Fruit fly (Drosophila melanogaster) whole organism, embryonic: ENCODE results near the gene CG16957.

Source experiments
- ATbp ChIP-seq: fragments of 200-800 bp; sonication (Bioruptor generic); optimal IDR thresholded peaks from 2 replicates; lab custom pipeline; 2017; ENCODE audit warnings: missing biosample characterization, mild to moderate bottlenecking, missing genetic modification characterization, missing genetic modification reagents
- B-H2 ChIP-seq: fragments of 200-800 bp; sonication (Bioruptor generic); optimal IDR thresholded peaks from 2 replicates; lab custom pipeline; 2018; ENCODE audit warnings: missing biosample characterization, mild to moderate bottlenecking, missing genetic modification characterization
- CG10565 ChIP-seq: fragments of 200-800 bp; sonication (Bioruptor generic); optimal IDR thresholded peaks from 3 replicates; lab custom pipeline; 2016; ENCODE audit warnings: missing biosample characterization, mild to moderate bottlenecking, missing genetic modification characterization
- CG11695 ChIP-seq: fragments of 200-800 bp; sonication (Bioruptor generic); IDR thresholded peaks from 3 replicates; pipeline ENCODE4 v1.3.6; 2022; ENCODE audit warnings: missing biosample characterization, missing genetic modification characterization
- CG12104 ChIP-seq: fragments of 200-800 bp; sonication (Bioruptor generic); optimal IDR thresholded peaks from 3 replicates; lab custom pipeline; 2016; ENCODE audit warnings: missing biosample characterization, missing genetic modification characterization
- CG12744 ChIP-seq: fragments of 200-800 bp; sonication (Bioruptor generic); optimal IDR thresholded peaks from 2 replicates; lab custom pipeline; 2016; ENCODE audit warnings: missing biosample characterization, missing genetic modification characterization
- CG12769 ChIP-seq: fragments of 200-800 bp; sonication (Bioruptor generic); optimal IDR thresholded peaks from 2 replicates; lab custom pipeline; 2019; ENCODE audit warnings: missing biosample characterization, mild to moderate bottlenecking, missing genetic modification characterization, moderate library complexity
- CG13296 ChIP-seq: fragments of 200-800 bp; sonication (Bioruptor generic); optimal IDR thresholded peaks from 3 replicates; lab custom pipeline; 2018; ENCODE audit warnings: missing biosample characterization, mild to moderate bottlenecking, missing genetic modification characterization
- CG13624 ChIP-seq: fragments of 200-800 bp; sonication (Bioruptor generic); optimal IDR thresholded peaks from 2 replicates; lab custom pipeline; 2016; ENCODE audit warnings: missing biosample characterization, missing genetic modification characterization
- CG14860 ChIP-seq: fragments of 200-800 bp; sonication (Bioruptor generic); IDR thresholded peaks from 3 replicates; pipeline ENCODE4 v1.3.6; 2022; ENCODE audit warnings: missing biosample characterization, missing genetic modification characterization; ENCODE audit not compliant: partially characterized antibody
- CG15269 ChIP-seq: fragments of 200-800 bp; sonication (Bioruptor generic); optimal IDR thresholded peaks from 2 replicates; lab custom pipeline; 2018; ENCODE audit warnings: missing biosample characterization, mild to moderate bottlenecking, missing genetic modification characterization, moderate library complexity
- CG1603 ChIP-seq: fragments of 200-800 bp; sonication (Bioruptor generic); optimal IDR thresholded peaks from 2 replicates; lab custom pipeline; 2019; ENCODE audit warnings: missing biosample characterization, mild to moderate bottlenecking, missing genetic modification characterization, moderate library complexity
- CG18262 ChIP-seq: fragments of 200-800 bp; optimal IDR thresholded peaks from 3 replicates; lab custom pipeline; 2019; ENCODE audit warnings: missing biosample characterization, mild to moderate bottlenecking, missing genetic modification characterization, moderate library complexity
- CG18476 ChIP-seq: fragments of 200-800 bp; sonication (Bioruptor generic); optimal IDR thresholded peaks from 2 replicates; lab custom pipeline; 2016; ENCODE audit warnings: missing biosample characterization, mild to moderate bottlenecking, missing genetic modification characterization
- CG4854 ChIP-seq: fragments of 200-800 bp; sonication (Bioruptor generic); optimal IDR thresholded peaks from 2 replicates; lab custom pipeline; 2016; ENCODE audit warnings: missing biosample characterization, missing genetic modification characterization, inconsistent platforms
- CG5180 ChIP-seq: fragments of 200-800 bp; sonication (Bioruptor generic); optimal IDR thresholded peaks from 3 replicates; lab custom pipeline; 2017; ENCODE audit warnings: missing biosample characterization, missing genetic modification characterization, mild to moderate bottlenecking, moderate library complexity, missing genetic modification reagents
- CG7786 ChIP-seq: fragments of 200-800 bp; sonication (Bioruptor generic); optimal IDR thresholded peaks from 2 replicates; lab custom pipeline; 2016; ENCODE audit warnings: missing biosample characterization, missing genetic modification characterization
- CG9797 ChIP-seq: fragments of 200-800 bp; sonication (Bioruptor generic); optimal IDR thresholded peaks from 3 replicates; lab custom pipeline; 2018; ENCODE audit warnings: missing biosample characterization, mild to moderate bottlenecking, missing genetic modification characterization
- D ChIP-seq, 2 experiments: fragments of 200-800 bp in 1 of 2; fragments of >200 bp in 1 of 2; sonication (Bioruptor generic) in 1 of 2; optimal IDR thresholded peaks; 2 replicates in 1 of 2; 3 replicates in 1 of 2; lab custom pipeline; 2017; ENCODE audit warnings: mild to moderate bottlenecking in 1 of 2, missing biosample characterization in 1 of 2, missing genetic modification characterization in 1 of 2, missing genetic modification reagents in 1 of 2
- Dp ChIP-seq: fragments of 200-800 bp; sonication (Bioruptor generic); optimal IDR thresholded peaks from 2 replicates; lab custom pipeline; 2018; ENCODE audit warnings: missing biosample characterization, mild to moderate bottlenecking, missing genetic modification characterization, moderate library complexity
- E2f2 ChIP-seq: fragments of 200-800 bp; sonication (Bioruptor generic); IDR thresholded peaks from 2 replicates; pipeline ENCODE4 v1.3.6; 2022; ENCODE audit warnings: missing biosample characterization, missing genetic modification characterization
- Gsc ChIP-seq: fragments of 200-800 bp; sonication (Bioruptor generic); IDR thresholded peaks from 2 replicates; pipeline ENCODE4 v1.3.6; 2022; ENCODE audit warnings: missing biosample characterization, missing genetic modification characterization
- Jarid2 ChIP-seq: fragments of 200-800 bp; sonication (Bioruptor generic); optimal IDR thresholded peaks from 3 replicates; lab custom pipeline; 2017; ENCODE audit warnings: mild to moderate bottlenecking, missing biosample characterization, missing genetic modification reagents, missing genetic modification characterization
- Myb ChIP-seq: fragments of 200-800 bp; sonication (Bioruptor generic); optimal IDR thresholded peaks from 2 replicates; lab custom pipeline; 2016; ENCODE audit warnings: missing biosample characterization, missing genetic modification characterization
- NFAT ChIP-seq: fragments of 200-800 bp; sonication (Bioruptor generic); IDR thresholded peaks from 2 replicates; pipeline ENCODE4 v1.3.6; 2022; ENCODE audit warnings: missing biosample characterization, missing genetic modification characterization
- Rx ChIP-seq: fragments of 200-800 bp; sonication (Bioruptor generic); IDR thresholded peaks from 2 replicates; pipeline ENCODE4 v1.3.6; 2022; ENCODE audit warnings: missing biosample characterization, missing genetic modification characterization
- Side ChIP-seq: fragments of 200-800 bp; sonication (Bioruptor generic); optimal IDR thresholded peaks from 2 replicates; lab custom pipeline; 2016; ENCODE audit warnings: missing biosample characterization, missing genetic modification characterization
- Six4 ChIP-seq: fragments of 200-800 bp; sonication (Bioruptor generic); optimal IDR thresholded peaks from 2 replicates; lab custom pipeline; 2016; ENCODE audit warnings: missing biosample characterization, missing genetic modification characterization
- Xrp1 ChIP-seq: fragments of 200-800 bp; sonication (Bioruptor generic); IDR thresholded peaks from 2 replicates; pipeline ENCODE4 v1.3.6; 2022; ENCODE audit warnings: missing biosample characterization, missing genetic modification characterization
- ab ChIP-seq: fragments of 200-800 bp; sonication (Bioruptor generic); optimal IDR thresholded peaks from 2 replicates; lab custom pipeline; 2016; ENCODE audit warnings: missing biosample characterization, missing genetic modification characterization
- btn ChIP-seq: fragments of 200-800 bp; sonication (Bioruptor generic); optimal IDR thresholded peaks from 2 replicates; lab custom pipeline; 2016; ENCODE audit warnings: missing biosample characterization, missing genetic modification characterization
- cg ChIP-seq: fragments of 200-800 bp; sonication (Bioruptor generic); optimal IDR thresholded peaks from 3 replicates; lab custom pipeline; 2019; ENCODE audit warnings: missing biosample characterization, mild to moderate bottlenecking, missing genetic modification characterization, moderate library complexity
- chn ChIP-seq: fragments of 200-800 bp; sonication (Bioruptor generic); optimal IDR thresholded peaks from 2 replicates; lab custom pipeline; 2016; ENCODE audit warnings: missing biosample characterization, missing genetic modification characterization
- ci ChIP-seq: fragments of 200-800 bp; sonication (Bioruptor generic); IDR thresholded peaks from 3 replicates; pipeline ENCODE4 v1.3.6; 2022; ENCODE audit warnings: missing biosample characterization, missing genetic modification characterization
- disco-r ChIP-seq: fragments of 200-800 bp; sonication (Bioruptor generic); optimal IDR thresholded peaks from 2 replicates; lab custom pipeline; 2016; ENCODE audit warnings: missing biosample characterization, missing genetic modification characterization
- dm ChIP-seq: fragments of 200-800 bp; sonication (Bioruptor generic); optimal IDR thresholded peaks from 3 replicates; lab custom pipeline; 2016; ENCODE audit warnings: missing biosample characterization, missing genetic modification characterization
- fru ChIP-seq: fragments of >200 bp; optimal IDR thresholded peaks from 2 replicates; lab custom pipeline; 2017
- ftz-f1 ChIP-seq: fragments of 200-800 bp; sonication (Bioruptor generic); optimal IDR thresholded peaks from 2 replicates; lab custom pipeline; 2016; ENCODE audit warnings: missing biosample characterization, missing genetic modification characterization
- gcm2 ChIP-seq: fragments of 200-800 bp; sonication (Bioruptor generic); optimal IDR thresholded peaks from 2 replicates; lab custom pipeline; 2016; ENCODE audit warnings: missing biosample characterization, missing genetic modification characterization
- grn ChIP-seq: fragments of 200-800 bp; sonication (Bioruptor generic); optimal IDR thresholded peaks from 3 replicates; lab custom pipeline; 2017; ENCODE audit warnings: missing biosample characterization, missing genetic modification characterization
- hbn ChIP-seq: fragments of 200-800 bp; sonication (Bioruptor generic); IDR thresholded peaks from 2 replicates; pipeline ENCODE4 v1.3.6; 2022; ENCODE audit warnings: missing biosample characterization, missing genetic modification characterization; ENCODE audit not compliant: partially characterized antibody
- hkb ChIP-seq, 2 experiments: fragments of 200-800 bp in 1 of 2; fragments of >200 bp in 1 of 2; sonication (Bioruptor generic) in 1 of 2; IDR thresholded peaks in 1 of 2; optimal IDR thresholded peaks in 1 of 2; 2 replicates each; pipeline versions ENCODE4 v1.3.6 to Lab custom; 2017 to 2022; ENCODE audit warnings: missing biosample characterization in 1 of 2, missing genetic modification characterization in 1 of 2
- hth ChIP-seq: fragments of >200 bp; optimal IDR thresholded peaks from 2 replicates; lab custom pipeline; 2017; ENCODE audit warnings: inconsistent platforms
- kni ChIP-seq: fragments of 200-800 bp; sonication (Bioruptor generic); optimal IDR thresholded peaks from 3 replicates; lab custom pipeline; 2017; ENCODE audit warnings: mild to moderate bottlenecking, missing biosample characterization, missing genetic modification reagents, missing genetic modification characterization
- lbe ChIP-seq: fragments of 200-800 bp; sonication (Bioruptor generic); optimal IDR thresholded peaks from 2 replicates; lab custom pipeline; 2016; ENCODE audit warnings: missing biosample characterization, mild to moderate bottlenecking, missing genetic modification characterization
- row ChIP-seq: fragments of 200-800 bp; sonication (Bioruptor generic); IDR thresholded peaks from 3 replicates; pipeline ENCODE4 v1.3.6; 2022; ENCODE audit warnings: missing biosample characterization, missing genetic modification characterization
- salm ChIP-seq: fragments of 200-800 bp; sonication (Bioruptor generic); optimal IDR thresholded peaks from 2 replicates; lab custom pipeline; 2018; ENCODE audit warnings: missing biosample characterization, mild to moderate bottlenecking, missing genetic modification characterization
- stwl ChIP-seq: fragments of 200-800 bp; sonication (Bioruptor generic); optimal IDR thresholded peaks from 3 replicates; lab custom pipeline; 2018; ENCODE audit warnings: missing biosample characterization, mild to moderate bottlenecking, missing genetic modification characterization, moderate library complexity
- trem ChIP-seq: fragments of 200-800 bp; optimal IDR thresholded peaks from 3 replicates; lab custom pipeline; 2019; ENCODE audit warnings: missing biosample characterization, mild to moderate bottlenecking, missing genetic modification characterization, moderate library complexity
- ttk ChIP-seq: fragments of 200-800 bp; sonication (Bioruptor generic); IDR thresholded peaks from 2 replicates; pipeline ENCODE4 v2.1.2; 2022; ENCODE audit warnings: missing biosample characterization, missing genetic modification characterization
- unpg ChIP-seq: fragments of 200-800 bp; sonication (Bioruptor generic); optimal IDR thresholded peaks from 3 replicates; lab custom pipeline; 2018; ENCODE audit warnings: missing biosample characterization, mild to moderate bottlenecking, missing genetic modification characterization, moderate library complexity
- vvl ChIP-seq: fragments of 200-800 bp; sonication (Bioruptor generic); IDR thresholded peaks from 2 replicates; pipeline ENCODE4 v1.3.6; 2022; ENCODE audit warnings: missing biosample characterization, missing genetic modification characterization

CG16957 gene

DNA sequence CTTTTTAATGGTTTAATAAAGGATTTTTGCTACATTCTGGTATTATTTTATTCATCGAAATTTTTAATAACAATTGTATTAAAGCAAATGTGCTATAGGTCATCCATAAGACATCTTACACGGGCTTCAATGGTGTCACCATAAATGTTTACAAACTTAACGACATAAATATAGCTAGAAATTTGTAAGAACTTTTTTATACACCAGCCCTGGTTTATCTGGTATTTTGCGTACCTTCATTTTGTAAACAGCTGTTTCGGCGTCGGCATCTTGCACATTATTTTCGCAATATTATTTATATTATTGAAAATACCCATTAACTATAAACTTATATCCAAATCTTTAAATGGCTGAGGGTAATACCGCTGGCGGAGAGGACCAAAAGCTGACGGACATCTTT, 28.6 kb downstream of the CG16957 start, which contains the start of gene Tap42 (continued):
- TF ChIP-seq CG13624 (GFP tag; lab: Kevin White, UChicago) (no peak), lbe (GFP tag; lab: Kevin White, UChicago) (no peak), Six4 (GFP tag; lab: Kevin White, UChicago) (no peak), CG12104 (GFP tag; lab: Kevin White, UChicago) (no peak), hbn (GFP tag; lab: Robert Waterston, UW) (no peak), Xrp1 (0 out of 2 replicates have a peak, but pooled peaks have one; percentile 12), dm (GFP tag; lab: Kevin White, UChicago) (no peak), ab (no peak), Jarid2 (no peak), D (optimal IDR thresholded peaks at IDR 0.05; lab: Kevin White, UChicago) (no peak), D (GFP tag; optimal IDR thresholded peaks at IDR 0.05; lab: Kevin White, UChicago) (no peak), CG18476 (GFP tag; lab: Kevin White, UChicago) (no peak), CG1603 (tag; lab: Kevin White, UChicago) (no peak), row (GFP tag; lab: Robert Waterston, UW) (peak; percentile 71), Side (GFP tag; lab: Kevin White, UChicago) (no peak), hkb (optimal IDR thresholded peaks at IDR 0.05; lab: Kevin White, UChicago) (no peak), hkb (GFP tag; IDR thresholded peaks at IDR 0.05; lab: Robert Waterston, UW) (peak; percentile 30; the same call in 1 of the 2 replicates), CG12769 (tag; lab: Kevin White, UChicago) (no peak), fru (lab: Kevin White, UChicago) (no peak), ATbp (GFP tag; lab: Kevin White, UChicago) (no peak), CG4854 (GFP tag; lab: Kevin White, UChicago) (no peak), CG5180 (no peak), stwl (tag; lab: Kevin White, UChicago) (peak; percentile 27), btn (no peak), ftz-f1 (GFP tag; lab: Kevin White, UChicago) (no peak), CG10565 (GFP tag; lab: Kevin White, UChicago) (no peak), trem (tag; lab: Kevin White, UChicago) (peak; percentile 22), gcm2 (GFP tag; lab: Kevin White, UChicago) (no peak), CG7786 (GFP tag; lab: Kevin White, UChicago) (no peak), vvl (GFP tag; lab: Robert Waterston, UW) (no peak), NFAT (GFP tag; lab: Robert Waterston, UW) (no peak), CG9797 (GFP tag; lab: Kevin White, UChicago) (no peak), E2f2 (peak; percentile 28), CG14860 (no peak), ci (GFP tag; lab: Robert Waterston, UW) (no peak), B-H2 (GFP tag; lab: Kevin White, UChicago) (peak; percentile 26), chn (GFP tag; lab: Kevin White, UChicago) (no peak), salm (tag; lab: Kevin White, UChicago) (no peak), ttk (GFP tag; lab: Robert Waterston, UW) (no peak), CG11695 (GFP tag; lab: Robert Waterston, UW) (no peak), Gsc (no peak), unpg (GFP tag; lab: Kevin White, UChicago) (no peak), Myb (GFP tag; lab: Kevin White, UChicago) (no peak), grn (GFP tag; lab: Kevin White, UChicago) (no peak), kni (no peak), CG13296 (GFP tag; lab: Kevin White, UChicago) (peak; percentile 33), CG18262 (tag; lab: Kevin White, UChicago) (peak; percentile 9), cg (GFP tag; lab: Kevin White, UChicago) (no peak), CG12744 (GFP tag; lab: Kevin White, UChicago) (peak; percentile 13), CG15269 (tag; lab: Kevin White, UChicago) (peak; percentile 40), hth (lab: Kevin White, UChicago) (no peak), Dp (GFP tag; lab: Kevin White, UChicago) (no peak), disco-r (GFP tag; lab: Kevin White, UChicago) (no peak), Rx (GFP tag; lab: Robert Waterston, UW) (no peak)
